Fruit fly (Drosophila melanogaster): ENCODE data around the gene CheB38a.
A peak's percentile ranks its signal among the peaks of the same experiment; 100 is the strongest.

Gene CheB38a

DNA sequence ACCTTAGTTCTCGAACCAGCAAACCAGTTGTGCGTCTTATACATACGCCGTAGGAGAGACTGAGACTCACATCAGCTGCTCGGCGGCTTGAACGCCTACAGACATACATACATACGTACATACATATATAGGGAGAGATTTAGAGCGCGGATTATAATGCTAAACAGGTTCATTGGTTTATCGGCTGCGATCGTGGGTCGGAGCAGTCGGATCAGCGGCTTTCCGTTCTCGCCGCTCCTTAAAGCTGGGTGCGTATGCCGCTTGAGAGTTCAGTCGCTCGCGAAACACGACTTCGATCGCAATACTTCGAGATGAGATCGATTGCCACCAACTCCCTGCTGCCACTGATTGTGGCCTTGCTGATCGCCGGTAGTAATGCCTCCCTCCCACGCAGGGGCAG lies 6.9 kb upstream of the CheB38a start (continued):
- no peak for TF ChIP-seq CG8290 (GFP tag; optimal IDR thresholded peaks at IDR 0.05)
- TF ChIP-seq CG8290 (tag; optimal IDR thresholded peaks at IDR 0.05), result peak in 1 of 2 experiments; percentile 15
- TF ChIP-seq CG12769 (tag; optimal IDR thresholded peaks at IDR 0.05), result peak; percentile 60
- TF ChIP-seq CG15601 (tag; optimal IDR thresholded peaks at IDR 0.05), result no peak
- no peak for TF ChIP-seq unc-4 (GFP tag; IDR thresholded peaks at IDR 0.05; ENCODE audit: partially characterized antibody)
- TF ChIP-seq lov (optimal IDR thresholded peaks at IDR 0.05), result no peak
- no peak for TF ChIP-seq lov (GFP tag; IDR thresholded peaks at IDR 0.05)
- TF ChIP-seq CG17612 (GFP tag; IDR thresholded peaks at IDR 0.05), result no peak
- no peak for TF ChIP-seq ssp (GFP tag; IDR thresholded peaks at IDR 0.05)
- no peak for TF ChIP-seq HLH4C (GFP tag; IDR thresholded peaks at IDR 0.05; ENCODE audit: partially characterized antibody)
- TF ChIP-seq CG15696 (tag; optimal IDR thresholded peaks at IDR 0.05), result no peak
- TF ChIP-seq CG1647 (GFP tag; optimal IDR thresholded peaks at IDR 0.05), result no peak
- TF ChIP-seq nerfin-2 (GFP tag; IDR thresholded peaks at IDR 0.05; ENCODE audit: partially characterized antibody), result no peak
- no peak for TF ChIP-seq mirr (GFP tag; optimal IDR thresholded peaks at IDR 0.05)
- peak in 1 of 2 experiments; percentile 4 for TF ChIP-seq bsh (GFP tag; optimal IDR thresholded peaks at IDR 0.05)
- TF ChIP-seq ci (GFP tag; IDR thresholded peaks at IDR 0.05), result no peak
- TF ChIP-seq amos (GFP tag; IDR thresholded peaks at IDR 0.05; ENCODE audit: partially characterized antibody), result no peak
- no peak for TF ChIP-seq NfI (GFP tag; optimal IDR thresholded peaks at IDR 0.05)
- TF ChIP-seq Tbp (GFP tag; optimal IDR thresholded peaks at IDR 0.05), result no peak
- TF ChIP-seq CG10274 (GFP tag; optimal IDR thresholded peaks at IDR 0.05), result no peak
- TF ChIP-seq CG10543 (GFP tag; optimal IDR thresholded peaks at IDR 0.05), result no peak
- no peak for TF ChIP-seq CG9876 (GFP tag; optimal IDR thresholded peaks at IDR 0.05)
- TF ChIP-seq Jarid2 (GFP tag; optimal IDR thresholded peaks at IDR 0.05), result peak; percentile 11
- no peak for TF ChIP-seq CG9727 (GFP tag; optimal IDR thresholded peaks at IDR 0.05)
- 0 out of 2 replicates have a peak, but pooled peaks have one; percentile 23 for TF ChIP-seq CG32532 (GFP tag; IDR thresholded peaks at IDR 0.05)
- TF ChIP-seq vvl (GFP tag; IDR thresholded peaks at IDR 0.05), result peak; percentile 26; the same call in 1 of the 2 replicates
- no peak for TF ChIP-seq Rfx (GFP tag; IDR thresholded peaks at IDR 0.05)
- TF ChIP-seq CG18262 (tag; optimal IDR thresholded peaks at IDR 0.05), result no peak
- no peak for TF ChIP-seq NK7.1 (GFP tag; optimal IDR thresholded peaks at IDR 0.05)
- TF ChIP-seq odd (GFP tag; optimal IDR thresholded peaks at IDR 0.05), result no peak
- no peak for TF ChIP-seq CG4707 (GFP tag; optimal IDR thresholded peaks at IDR 0.05)
- TF ChIP-seq pzg (GFP tag; optimal IDR thresholded peaks at IDR 0.05), result no peak
- TF ChIP-seq CG13123 (GFP tag; optimal IDR thresholded peaks at IDR 0.05), result no peak
- no peak for TF ChIP-seq CG12155 (GFP tag; optimal IDR thresholded peaks at IDR 0.05)
- no peak for TF ChIP-seq jigr1 (GFP tag; IDR thresholded peaks at IDR 0.05)
- TF ChIP-seq ase (GFP tag; IDR thresholded peaks at IDR 0.05), result no peak
- TF ChIP-seq oc (tag; optimal IDR thresholded peaks at IDR 0.05), result peak; percentile 71
- no peak for TF ChIP-seq CG2120 (GFP tag; optimal IDR thresholded peaks at IDR 0.05)
- no peak for TF ChIP-seq Mad (GFP tag; optimal IDR thresholded peaks at IDR 0.05)
- TF ChIP-seq CG3281 (GFP tag; optimal IDR thresholded peaks at IDR 0.05), result no peak
- TF ChIP-seq CG15514 (GFP tag; optimal IDR thresholded peaks at IDR 0.05), result no peak
- no peak for TF ChIP-seq CG12391 (tag; optimal IDR thresholded peaks at IDR 0.05)
- no peak for TF ChIP-seq CG1233 (GFP tag; optimal IDR thresholded peaks at IDR 0.05)
- no peak for TF ChIP-seq shn (GFP tag; optimal IDR thresholded peaks at IDR 0.05)
- no peak for TF ChIP-seq pfk (GFP tag; optimal IDR thresholded peaks at IDR 0.05)
- TF ChIP-seq CG30020 (tag; optimal IDR thresholded peaks at IDR 0.05), result no peak
- no peak for TF ChIP-seq MTF-1 (GFP tag; optimal IDR thresholded peaks at IDR 0.05; ENCODE audit: borderline replicate concordance)
- TF ChIP-seq CG5180 (GFP tag; optimal IDR thresholded peaks at IDR 0.05), result no peak
- no peak for TF ChIP-seq Ssrp (tag; optimal IDR thresholded peaks at IDR 0.05)
- TF ChIP-seq HLHmδ (GFP tag; optimal IDR thresholded peaks at IDR 0.05), result peak; percentile 28

Measured in whole organism, embryonic.